Fruit fly (Drosophila melanogaster): ENCODE measurements around the gene Cp19.

Gene Cp19

DNA sequence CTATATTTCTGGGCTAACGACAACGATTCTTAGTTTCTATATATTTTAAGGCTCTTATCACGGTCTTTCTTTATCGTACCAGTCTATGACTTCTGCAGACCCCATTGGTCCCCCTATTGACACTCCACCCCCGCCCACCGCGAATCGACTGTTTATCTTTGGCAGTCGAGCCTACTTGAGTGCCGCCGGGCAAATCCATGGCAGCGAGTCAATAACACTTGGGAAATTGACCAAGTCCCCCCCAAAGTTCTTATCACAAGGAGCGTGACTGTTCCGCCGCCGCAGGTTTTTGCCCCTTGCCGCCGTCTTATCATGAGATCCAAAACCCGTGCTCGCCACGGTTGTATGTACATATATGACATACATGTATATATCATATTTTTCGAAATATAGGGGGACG lies 30.1 kb upstream of the Cp19 start (continued):
- TF ChIP-seq MESR4 (GFP tag; optimal IDR thresholded peaks at IDR 0.05) = no peak
- TF ChIP-seq CG2116 (GFP tag; optimal IDR thresholded peaks at IDR 0.05) = no peak
- TF ChIP-seq D19A (tag; optimal IDR thresholded peaks at IDR 0.05) = no peak
- no peak for TF ChIP-seq gsb (GFP tag; IDR thresholded peaks at IDR 0.05)
- no peak for TF ChIP-seq Lhr (GFP tag; optimal IDR thresholded peaks at IDR 0.05)
- TF ChIP-seq sisA (GFP tag; IDR thresholded peaks at IDR 0.05) = no peak
- peak; percentile 83 for TF ChIP-seq HLHmδ (GFP tag; optimal IDR thresholded peaks at IDR 0.05)
- no peak for TF ChIP-seq Fer3 (tag; optimal IDR thresholded peaks at IDR 0.05)
- TF ChIP-seq nom (GFP tag; optimal IDR thresholded peaks at IDR 0.05) = no peak
- no peak for TF ChIP-seq CrebB (tag; optimal IDR thresholded peaks at IDR 0.05)
- TF ChIP-seq CG15269 (tag; optimal IDR thresholded peaks at IDR 0.05) = no peak
- no peak for TF ChIP-seq CG18262 (tag; optimal IDR thresholded peaks at IDR 0.05)
- no peak for TF ChIP-seq lola (GFP tag; optimal IDR thresholded peaks at IDR 0.05)
- 0 out of 3 replicates have a peak, but pooled peaks have one; percentile 11 for TF ChIP-seq Dbx (GFP tag; IDR thresholded peaks at IDR 0.05)
- peak; percentile 61; the same call in 1 of the 3 replicates for TF ChIP-seq otp (GFP tag; IDR thresholded peaks at IDR 0.05)
- no peak for TF ChIP-seq CG6654 (GFP tag; optimal IDR thresholded peaks at IDR 0.05)
- peak; percentile 20 for TF ChIP-seq pfk (GFP tag; optimal IDR thresholded peaks at IDR 0.05)
- TF ChIP-seq CG1233 (GFP tag; optimal IDR thresholded peaks at IDR 0.05) = no peak
- no peak for TF ChIP-seq CG11398 (GFP tag; optimal IDR thresholded peaks at IDR 0.05)
- TF ChIP-seq CG33557 (GFP tag; optimal IDR thresholded peaks at IDR 0.05) = peak; percentile 50
- TF ChIP-seq rib (GFP tag; IDR thresholded peaks at IDR 0.05) = 0 out of 2 replicates have a peak, but pooled peaks have one; percentile 12
- TF ChIP-seq slbo (GFP tag; IDR thresholded peaks at IDR 0.05) = no peak
- TF ChIP-seq Dfd (GFP tag; optimal IDR thresholded peaks at IDR 0.05) = no peak
- TF ChIP-seq CG17612 (GFP tag; IDR thresholded peaks at IDR 0.05) = no peak
- no peak for TF ChIP-seq CG6683 (GFP tag; optimal IDR thresholded peaks at IDR 0.05)
- TF ChIP-seq dmrt11E (tag; optimal IDR thresholded peaks at IDR 0.05) = no peak
- no peak for TF ChIP-seq CG30403 (GFP tag; optimal IDR thresholded peaks at IDR 0.05)
- TF ChIP-seq pho (GFP tag; optimal IDR thresholded peaks at IDR 0.05) = no peak
- no peak for TF ChIP-seq pan (optimal IDR thresholded peaks at IDR 0.05)
- TF ChIP-seq pan (GFP tag; optimal IDR thresholded peaks at IDR 0.05 in 1 of 2, IDR thresholded peaks at IDR 0.05 in 1 of 2) = peak in 1 of 2 experiments; percentile 31
- TF ChIP-seq Stat92E (GFP tag; optimal IDR thresholded peaks at IDR 0.05) = no peak
- no peak for TF ChIP-seq klu (GFP tag; IDR thresholded peaks at IDR 0.05)
- no peak for TF ChIP-seq CG7357 (GFP tag; IDR thresholded peaks at IDR 0.05)
- no peak for TF ChIP-seq Dad (GFP tag; optimal IDR thresholded peaks at IDR 0.05)
- no peak for TF ChIP-seq Doc2 (GFP tag; IDR thresholded peaks at IDR 0.05)
- TF ChIP-seq bab2 (GFP tag; optimal IDR thresholded peaks at IDR 0.05) = no peak
- no peak for TF ChIP-seq croc (GFP tag; conservative IDR thresholded peaks at IDR 0.05)
- TF ChIP-seq knrl (GFP tag; IDR thresholded peaks at IDR 0.05; ENCODE audit: partially characterized antibody) = no peak
- TF ChIP-seq cato (GFP tag; optimal IDR thresholded peaks at IDR 0.05; ENCODE audit: borderline replicate concordance) = no peak
- no peak for TF ChIP-seq CG9876 (GFP tag; optimal IDR thresholded peaks at IDR 0.05)
- TF ChIP-seq jumu (GFP tag; optimal IDR thresholded peaks at IDR 0.05) = no peak
- TF ChIP-seq tgo (GFP tag; IDR thresholded peaks at IDR 0.05) = no peak
- no peak for TF ChIP-seq C15 (GFP tag; IDR thresholded peaks at IDR 0.05)
- no peak for TF ChIP-seq CG17912 (GFP tag; optimal IDR thresholded peaks at IDR 0.05)
- peak; percentile 99 for TF ChIP-seq sug (tag; optimal IDR thresholded peaks at IDR 0.05)
- no peak for TF ChIP-seq CG13296 (GFP tag; optimal IDR thresholded peaks at IDR 0.05)
- TF ChIP-seq CG1792 (GFP tag; optimal IDR thresholded peaks at IDR 0.05) = no peak
- no peak for TF ChIP-seq CG11456 (GFP tag; IDR thresholded peaks at IDR 0.05)
- TF ChIP-seq CG14710 (tag; optimal IDR thresholded peaks at IDR 0.05) = no peak
- TF ChIP-seq Dek (tag; optimal IDR thresholded peaks at IDR 0.05) = no peak
- no peak for TF ChIP-seq Gsc (GFP tag; IDR thresholded peaks at IDR 0.05)
- no peak for TF ChIP-seq Drgx (GFP tag; IDR thresholded peaks at IDR 0.05)
